Fruit fly (Drosophila melanogaster): ENCODE data around the gene CG43965.

The CG43965 gene

DNA sequence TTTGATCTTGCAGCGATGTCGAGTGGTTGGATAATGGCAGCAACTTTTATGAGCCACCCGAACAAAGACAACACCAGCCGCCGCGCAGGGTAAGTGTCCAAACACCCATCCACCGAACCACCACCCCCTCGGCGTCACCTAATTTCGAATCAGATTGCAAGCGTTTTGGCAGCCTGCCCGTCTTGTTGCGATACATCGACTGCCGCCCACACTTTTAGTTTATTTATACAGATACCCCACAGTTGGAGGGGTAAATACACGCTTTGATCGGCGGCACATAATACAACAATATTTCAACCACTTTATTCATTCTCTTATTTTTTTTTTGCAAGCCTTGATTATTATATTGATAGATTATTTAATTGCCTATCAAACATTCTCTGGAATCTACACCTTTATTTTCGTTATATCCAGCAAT lies 37.5 kb upstream of the CG43965 start (continued):
- TF ChIP-seq zfh2 (GFP tag; optimal IDR thresholded peaks at IDR 0.05) (peak; percentile 28), Lpt (GFP tag; optimal IDR thresholded peaks at IDR 0.05) (no peak), Rx (GFP tag; IDR thresholded peaks at IDR 0.05) (peak; percentile 40), dysf (GFP tag; IDR thresholded peaks at IDR 0.05) (peak; percentile 75), Hmr (GFP tag; optimal IDR thresholded peaks at IDR 0.05) (peak; percentile 42), CG6813 (GFP tag; optimal IDR thresholded peaks at IDR 0.05) (no peak), CG2678 (tag; optimal IDR thresholded peaks at IDR 0.05) (no peak), pros (GFP tag; optimal IDR thresholded peaks at IDR 0.05) (no peak), Rfx (GFP tag; IDR thresholded peaks at IDR 0.05) (peak; percentile 57), chm (GFP tag; IDR thresholded peaks at IDR 0.05) (no peak; the same call in 1 of the 2 replicates), CG9437 (GFP tag; optimal IDR thresholded peaks at IDR 0.05) (peak; percentile 15), luna (GFP tag; optimal IDR thresholded peaks at IDR 0.05) (no peak), knrl (GFP tag; IDR thresholded peaks at IDR 0.05; ENCODE audit: partially characterized antibody) (no peak; the same call in 2 of the 3 replicates), CG8281 (tag; optimal IDR thresholded peaks at IDR 0.05) (no peak), Awh (GFP tag; IDR thresholded peaks at IDR 0.05) (peak; percentile 39; the same call in 1 of the 2 replicates), zfh1 (GFP tag; IDR thresholded peaks at IDR 0.05) (peak; percentile 39; the same call in 1 of the 3 replicates), bbx (GFP tag; IDR thresholded peaks at IDR 0.05; ENCODE audit: partially characterized antibody) (no peak), C15 (GFP tag; IDR thresholded peaks at IDR 0.05) (no peak), NFAT (GFP tag; IDR thresholded peaks at IDR 0.05) (peak; percentile 41; the same call in 1 of the 2 replicates), CG14965 (GFP tag; optimal IDR thresholded peaks at IDR 0.05; ENCODE audit: borderline replicate concordance) (no peak), CG17186 (GFP tag; optimal IDR thresholded peaks at IDR 0.05) (no peak), gsb-n (tag; optimal IDR thresholded peaks at IDR 0.05) (no peak), Pdp1 (GFP tag; optimal IDR thresholded peaks at IDR 0.05) (peak in 1 of 2 experiments; percentile 84), Jarid2 (GFP tag; optimal IDR thresholded peaks at IDR 0.05) (no peak), dmrt99B (tag; optimal IDR thresholded peaks at IDR 0.05) (no peak), Bgb (GFP tag; IDR thresholded peaks at IDR 0.05; ENCODE audit: partially characterized antibody) (peak; percentile 34; the same call in 1 of the 2 replicates), CG3847 (GFP tag; IDR thresholded peaks at IDR 0.05) (peak; percentile 51; the same call in 1 of the 2 replicates), CG10147 (GFP tag; optimal IDR thresholded peaks at IDR 0.05) (no peak), hb (GFP tag; IDR thresholded peaks at IDR 0.05; ENCODE audit: partially characterized antibody) (0 out of 3 replicates have a peak, but pooled peaks have one; percentile 25), fd96Cb (tag; optimal IDR thresholded peaks at IDR 0.05) (peak; percentile 0), CG11504 (tag; optimal IDR thresholded peaks at IDR 0.05) (peak; percentile 56), CG14860 (GFP tag; IDR thresholded peaks at IDR 0.05; ENCODE audit: partially characterized antibody) (peak; percentile 57; the same call in 2 of the 3 replicates), CG14014 (GFP tag; IDR thresholded peaks at IDR 0.05) (peak; percentile 54; the same call in 1 of the 2 replicates), CG3995 (GFP tag; optimal IDR thresholded peaks at IDR 0.05) (no peak), Usf (GFP tag; optimal IDR thresholded peaks at IDR 0.05) (no peak), CG10267 (tag; optimal IDR thresholded peaks at IDR 0.05) (no peak), Dad (GFP tag; optimal IDR thresholded peaks at IDR 0.05) (no peak), rib (GFP tag; IDR thresholded peaks at IDR 0.05) (no peak), lola (GFP tag; optimal IDR thresholded peaks at IDR 0.05) (no peak), fd3F (GFP tag; optimal IDR thresholded peaks at IDR 0.05) (peak; percentile 48), yki (optimal IDR thresholded peaks at IDR 0.05) (no peak), fd64A (GFP tag; optimal IDR thresholded peaks at IDR 0.05) (no peak), CG6854 (GFP tag; optimal IDR thresholded peaks at IDR 0.05) (no peak), CG10366 (GFP tag; IDR thresholded peaks at IDR 0.05) (peak; percentile 59), jigr1 (GFP tag; IDR thresholded peaks at IDR 0.05) (no peak), wek (GFP tag; optimal IDR thresholded peaks at IDR 0.05) (no peak), NC2β (GFP tag; optimal IDR thresholded peaks at IDR 0.05) (no peak), H2.0 (GFP tag; IDR thresholded peaks at IDR 0.05) (peak; percentile 62), CHES-1-like (GFP tag; optimal IDR thresholded peaks at IDR 0.05) (peak; percentile 35), CG8388 (GFP tag; optimal IDR thresholded peaks at IDR 0.05) (no peak)
